Worm (Caenorhabditis elegans) whole organism, L3 larva: ENCODE measurements around the gene fbxa-142.

Experiments used
- R02D3.7 ChIP-seq: fragments of 150-350 bp; optimal IDR thresholded peaks from 2 replicates; lab custom pipeline; 2014; ENCODE audit warnings: missing biosample characterization, missing genetic modification characterization
- aly-2 ChIP-seq: fragments of 150-350 bp; optimal IDR thresholded peaks from 2 replicates; lab custom pipeline; 2014; ENCODE audit warnings: missing biosample characterization, missing genetic modification characterization
- ama-1 ChIP-seq: fragments of 150-350 bp; optimal IDR thresholded peaks from 2 replicates; lab custom pipeline; 2018
- daf-12 ChIP-seq: fragments of 150-350 bp; optimal IDR thresholded peaks from 2 replicates; lab custom pipeline; 2014; ENCODE audit warnings: missing biosample characterization, missing genetic modification reagents, missing genetic modification characterization
- fos-1 ChIP-seq: fragments of 150-350 bp; optimal IDR thresholded peaks from 2 replicates; lab custom pipeline; 2014; ENCODE audit warnings: missing biosample characterization, missing genetic modification characterization
- jun-1 ChIP-seq: fragments of 150-350 bp; optimal IDR thresholded peaks from 2 replicates; lab custom pipeline; 2014; ENCODE audit warnings: missing biosample characterization, missing genetic modification reagents, missing genetic modification characterization
- mdl-1 ChIP-seq: fragments of 150-350 bp; optimal IDR thresholded peaks from 2 replicates; lab custom pipeline; 2014; ENCODE audit warnings: missing biosample characterization, missing genetic modification characterization
- nhr-11 ChIP-seq: fragments of 150-350 bp; optimal IDR thresholded peaks from 2 replicates; lab custom pipeline; 2014; ENCODE audit warnings: missing biosample characterization, missing genetic modification characterization
- nhr-237 ChIP-seq: fragments of 150-350 bp; optimal IDR thresholded peaks from 2 replicates; lab custom pipeline; 2014; ENCODE audit warnings: missing biosample characterization, missing genetic modification characterization
- nhr-76 ChIP-seq: fragments of 150-350 bp; sonication (generic microtip); optimal IDR thresholded peaks from 5 replicates; lab custom pipeline; 2014; ENCODE audit warnings: missing biosample characterization, missing genetic modification characterization
- skn-1 ChIP-seq: fragments of 150-350 bp; optimal IDR thresholded peaks from 2 replicates; lab custom pipeline; 2014; ENCODE audit warnings: missing biosample characterization, missing genetic modification characterization
- tbx-2 ChIP-seq: sonication (generic microtip); optimal IDR thresholded peaks from 2 replicates; lab custom pipeline; 2016; ENCODE audit warnings: mild to moderate bottlenecking, missing genetic modification characterization, missing compliant biosample characterization
- unc-62 ChIP-seq: fragments of 150-350 bp; sonication (generic microtip); optimal IDR thresholded peaks from 4 replicates; lab custom pipeline; 2014; ENCODE audit warnings: missing biosample characterization, missing genetic modification reagents, missing genetic modification characterization
- ztf-11 ChIP-seq: fragments of 150-350 bp; optimal IDR thresholded peaks from 2 replicates; lab custom pipeline; 2014; ENCODE audit warnings: missing biosample characterization, missing genetic modification characterization

ce11 chrV:16120922-16121321 lies 10.2 kb downstream of the fbxa-142 start, which contains the start of gene skr-3:
- TF ChIP-seq skn-1 (tag; lab: Kevin White, UChicago): no peak
- no peak for TF ChIP-seq aly-2
- no peak for TF ChIP-seq unc-62 (GFP tag; lab: Kevin White, UChicago)
- no peak for TF ChIP-seq ztf-11 (tag; lab: Kevin White, UChicago)
- TF ChIP-seq R02D3.7 (tag; lab: Kevin White, UChicago): no peak
- TF ChIP-seq nhr-11 (tag; lab: Kevin White, UChicago): no peak
- no peak for TF ChIP-seq jun-1 (tag; lab: Kevin White, UChicago)
- no peak for TF ChIP-seq fos-1 (tag; lab: Kevin White, UChicago)
- TF ChIP-seq daf-12: no peak
- no peak for TF ChIP-seq mdl-1
- no peak for TF ChIP-seq ama-1
- TF ChIP-seq nhr-76 (tag; lab: Kevin White, UChicago): no peak
- TF ChIP-seq tbx-2 (tag; lab: Kevin White, UChicago): no peak
- TF ChIP-seq nhr-237 (tag; lab: Kevin White, UChicago): no peak
